Worm (Caenorhabditis elegans) whole organism, midembryonic: Measurements from ENCODE around the gene T14G12.11.

ENCODE experiments used
- T22C8.4 ChIP-seq: fragments of 200-800 bp; sonication (Bioruptor generic); IDR thresholded peaks from 2 replicates; pipeline ENCODE4 v1.3.6; 2022; ENCODE audit warnings: missing genetic modification characterization, missing compliant biosample characterization
- cog-1 ChIP-seq: sonication (generic microtip); optimal IDR thresholded peaks from 2 replicates; lab custom pipeline; 2016; ENCODE audit warnings: missing genetic modification characterization, missing compliant biosample characterization
- flt-1 ChIP-seq: fragments of 200-800 bp; sonication (Bioruptor generic); IDR thresholded peaks from 2 replicates; pipeline ENCODE4 v1.3.6; 2022; ENCODE audit warnings: missing genetic modification characterization, missing compliant biosample characterization
- klf-2 ChIP-seq: fragments of 200-800 bp; sonication (Bioruptor generic); conservative IDR thresholded peaks from 2 replicates; pipeline ENCODE4 v1.3.6; 2022; ENCODE audit warnings: missing genetic modification reagents, missing genetic modification characterization, missing compliant biosample characterization
- med-1 ChIP-seq: sonication (generic microtip); optimal IDR thresholded peaks from 2 replicates; lab custom pipeline; 2017; ENCODE audit warnings: missing genetic modification characterization, mild to moderate bottlenecking, missing compliant biosample characterization, antibody characterized with exemption, missing genetic modification reagents; ENCODE audit not compliant: insufficient read depth
- ref-1 ChIP-seq: fragments of 200-800 bp; sonication (Bioruptor generic); conservative IDR thresholded peaks from 2 replicates; pipeline ENCODE4 v1.3.6; 2022; ENCODE audit warnings: missing genetic modification reagents, missing genetic modification characterization, missing compliant biosample characterization
- tab-1 ChIP-seq: fragments of 200-800 bp; sonication (Bioruptor generic); IDR thresholded peaks from 2 replicates; pipeline ENCODE4 v1.3.6; 2022; ENCODE audit warnings: missing genetic modification characterization, missing compliant biosample characterization
- ztf-23 ChIP-seq: fragments of 200-800 bp; sonication (Bioruptor generic); IDR thresholded peaks from 2 replicates; pipeline ENCODE4 v1.3.6; 2022; ENCODE audit warnings: missing genetic modification reagents, missing genetic modification characterization, missing compliant biosample characterization
- ztf-29 ChIP-seq: fragments of 200-800 bp; sonication (Bioruptor generic); IDR thresholded peaks from 2 replicates; pipeline ENCODE4 v1.3.6; 2022; ENCODE audit warnings: missing genetic modification reagents, missing genetic modification characterization, missing compliant biosample characterization

Gene T14G12.11

DNA sequence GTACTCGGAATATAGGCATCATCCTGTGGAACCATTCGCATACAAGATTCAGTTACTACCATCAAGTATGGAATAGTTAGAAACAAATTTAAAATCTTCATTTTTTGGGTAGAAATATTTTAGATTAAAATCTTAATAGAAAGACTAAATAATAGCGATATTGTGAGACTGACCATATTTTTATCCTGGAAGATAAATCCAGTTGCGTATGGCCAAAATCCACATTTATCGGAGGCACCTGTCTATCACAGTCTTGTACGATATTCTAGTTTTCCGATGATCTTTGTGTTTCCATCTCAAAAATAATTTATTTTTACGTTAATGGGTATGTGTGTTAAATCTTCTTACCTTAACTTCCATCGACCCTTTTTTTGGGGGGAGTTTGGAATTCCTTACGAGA is 1.9 kb upstream of the T14G12.11 start, which contains the start of gene F47B7.3:
TSS of gene F47B7.3 (minus strand) at position 101 of the 400 bp plus-strand sequence.
- TF ChIP-seq cog-1 (no peak), med-1 (GFP tag; lab: Kevin White, UChicago) (no peak), ztf-29 (GFP tag; lab: Robert Waterston, UW) (no peak), T22C8.4 (no peak), ztf-23 (GFP tag; lab: Robert Waterston, UW) (no peak), tab-1 (GFP tag; lab: Robert Waterston, UW) (no peak), klf-2 (no peak)

DNA sequence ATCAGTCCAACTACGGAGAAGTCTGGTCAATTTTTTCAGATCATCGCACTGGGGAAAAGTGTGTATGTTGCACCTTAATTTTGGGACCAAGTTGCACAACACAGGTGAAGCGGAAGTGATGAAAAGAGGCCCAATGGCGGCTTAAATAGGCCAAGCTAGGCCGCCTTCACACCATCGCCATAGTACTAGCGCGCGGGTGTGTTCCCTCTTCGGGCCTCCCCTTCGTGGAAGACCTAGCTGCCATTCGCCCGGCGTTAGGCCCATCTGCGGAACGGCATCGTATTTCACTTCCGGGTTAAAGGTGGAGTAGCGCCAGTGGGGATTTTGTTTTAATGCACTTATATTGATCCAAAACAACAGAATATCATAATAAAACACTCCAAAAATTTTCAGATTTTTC is 2.5 kb downstream of the T14G12.11 start:
- TF ChIP-seq T22C8.4, result no peak
- TF ChIP-seq med-1 (GFP tag; lab: Kevin White, UChicago), result no peak
- TF ChIP-seq tab-1 (GFP tag; lab: Robert Waterston, UW), result 0 out of 2 replicates have a peak, but pooled peaks have one; percentile 44

DNA sequence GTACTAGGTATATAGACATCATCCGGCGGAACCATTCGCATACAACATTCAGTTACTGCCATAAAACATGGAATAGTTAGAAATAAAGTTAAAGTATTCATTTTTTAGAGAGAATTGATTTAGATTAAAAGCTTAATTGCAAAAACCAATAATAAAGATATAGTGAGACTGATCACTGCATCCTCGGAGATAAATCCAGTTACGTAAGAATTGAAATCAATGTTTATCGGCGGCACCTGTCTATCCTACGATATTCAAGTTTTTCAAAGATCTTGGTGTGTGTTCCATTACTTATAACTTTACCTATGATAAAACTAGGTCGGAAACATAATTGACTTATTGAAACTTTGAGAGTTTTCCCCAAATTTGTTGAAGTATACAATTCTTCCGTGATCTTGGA is 3.0 kb downstream of the T14G12.11 start, which contains the start of gene T14G12.6:
TSS of gene T14G12.6 (minus strand) at position 101 of the 400 bp plus-strand sequence.
- TF ChIP-seq ref-1 (GFP tag; lab: Robert Waterston, UW) (no peak), flt-1 (GFP tag; lab: Robert Waterston, UW) (no peak), ztf-29 (GFP tag; lab: Robert Waterston, UW) (no peak), med-1 (GFP tag; lab: Kevin White, UChicago) (no peak), ztf-23 (GFP tag; lab: Robert Waterston, UW) (no peak), T22C8.4 (no peak), cog-1 (no peak), klf-2 (no peak), tab-1 (GFP tag; lab: Robert Waterston, UW) (no peak)

DNA sequence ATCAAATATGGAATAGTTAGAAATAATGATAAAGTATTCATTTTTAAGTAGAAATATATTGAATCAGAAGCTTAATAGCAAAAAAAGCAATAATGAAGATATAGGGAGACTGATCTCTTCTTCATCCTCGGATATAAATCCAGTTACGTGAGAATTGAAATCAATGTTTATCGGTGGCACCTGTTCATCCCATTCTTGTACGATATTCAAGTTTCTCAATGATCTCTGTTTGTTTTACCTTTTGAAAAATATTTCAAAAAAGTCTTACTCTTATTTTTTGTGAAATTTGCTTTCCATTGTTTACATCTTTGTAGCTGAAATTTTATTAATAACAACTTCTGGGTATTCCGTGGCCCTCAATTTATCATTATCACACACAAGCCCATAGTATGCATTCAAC is 3.9 kb downstream of the T14G12.11 start, which contains the start of gene T14G12.12:
TSS of gene T14G12.12 (minus strand) at position 101 of the 400 bp plus-strand sequence.
- TF ChIP-seq T22C8.4 (no peak), tab-1 (GFP tag; lab: Robert Waterston, UW) (no peak), klf-2 (no peak), ref-1 (GFP tag; lab: Robert Waterston, UW) (no peak), cog-1 (no peak), flt-1 (GFP tag; lab: Robert Waterston, UW) (no peak), med-1 (GFP tag; lab: Kevin White, UChicago) (no peak), ztf-29 (GFP tag; lab: Robert Waterston, UW) (no peak), ztf-23 (GFP tag; lab: Robert Waterston, UW) (no peak)

DNA sequence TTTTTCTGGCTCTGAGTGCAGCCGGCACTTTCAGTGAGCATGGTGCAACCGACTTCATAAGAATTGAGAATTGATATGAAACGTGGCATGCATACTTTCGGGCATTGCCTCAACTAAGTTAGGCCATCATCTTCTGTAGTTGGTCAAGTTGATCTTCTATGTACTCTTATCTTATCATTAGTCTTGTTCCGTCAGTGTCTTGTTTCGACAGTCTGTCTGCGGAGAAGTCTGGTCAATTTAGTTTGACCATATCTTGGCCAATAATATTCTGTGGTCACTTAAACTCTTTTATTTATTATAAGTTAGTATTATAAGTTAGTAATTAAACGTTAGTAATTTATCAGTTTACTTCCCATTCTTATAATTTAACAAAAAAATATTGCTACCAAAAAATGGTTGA is 6.1 kb downstream of the T14G12.11 start:
- TF ChIP-seq tab-1 (GFP tag; lab: Robert Waterston, UW) (no peak), ref-1 (GFP tag; lab: Robert Waterston, UW) (no peak), T22C8.4 (no peak), cog-1 (no peak), ztf-23 (GFP tag; lab: Robert Waterston, UW) (no peak), flt-1 (GFP tag; lab: Robert Waterston, UW) (no peak), klf-2 (no peak), med-1 (GFP tag; lab: Kevin White, UChicago) (no peak), ztf-29 (GFP tag; lab: Robert Waterston, UW) (no peak)

DNA sequence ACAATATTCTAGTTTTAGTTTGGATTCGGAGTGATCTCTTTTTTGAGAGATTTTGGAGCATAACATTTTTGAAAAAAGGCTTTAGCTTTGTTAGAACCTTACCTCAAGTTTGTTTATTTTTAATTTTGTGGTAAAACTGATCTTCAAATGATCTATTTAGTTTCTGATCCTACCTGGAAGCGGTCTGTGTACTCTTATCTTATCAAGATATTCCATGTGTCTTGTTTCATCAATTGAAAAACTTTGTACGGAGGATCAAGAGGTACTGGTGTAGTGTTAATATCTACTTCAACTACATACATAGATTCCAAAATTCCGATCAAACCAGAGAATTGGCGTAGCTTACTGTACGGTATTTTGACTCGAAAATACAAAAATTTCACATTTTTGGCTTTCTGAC is 6.6 kb downstream of the T14G12.11 start:
- TF ChIP-seq T22C8.4 (no peak), tab-1 (GFP tag; lab: Robert Waterston, UW) (no peak), klf-2 (no peak), flt-1 (GFP tag; lab: Robert Waterston, UW) (no peak), cog-1 (no peak), ztf-23 (GFP tag; lab: Robert Waterston, UW) (no peak), ztf-29 (GFP tag; lab: Robert Waterston, UW) (no peak), med-1 (GFP tag; lab: Kevin White, UChicago) (no peak), ref-1 (GFP tag; lab: Robert Waterston, UW) (no peak)

DNA sequence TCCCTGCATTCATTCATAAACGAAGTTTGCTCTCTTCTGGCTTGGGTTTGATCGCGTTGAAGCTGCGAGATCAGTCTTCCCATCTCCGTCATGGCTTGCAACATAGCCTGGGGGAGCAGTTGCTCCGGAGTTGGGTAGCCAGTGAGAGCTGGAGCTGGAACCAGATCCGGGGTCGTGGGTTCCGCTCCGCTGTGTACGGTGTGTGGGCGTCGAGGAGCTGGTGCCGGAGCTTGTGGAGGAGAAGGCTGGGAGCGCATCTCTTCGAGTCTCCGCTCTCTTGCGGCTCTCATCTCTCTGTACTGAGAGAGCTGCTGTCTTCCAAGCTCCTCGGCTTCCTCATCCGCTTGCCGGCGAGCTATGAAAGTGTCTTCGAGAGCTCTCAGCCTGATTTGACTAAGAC is 9.9 kb downstream of the T14G12.11 start:
- TF ChIP-seq T22C8.4 (no peak), cog-1 (no peak), ref-1 (GFP tag; lab: Robert Waterston, UW) (no peak), flt-1 (GFP tag; lab: Robert Waterston, UW) (no peak), tab-1 (GFP tag; lab: Robert Waterston, UW) (0 out of 2 replicates have a peak, but pooled peaks have one; percentile 11)

DNA sequence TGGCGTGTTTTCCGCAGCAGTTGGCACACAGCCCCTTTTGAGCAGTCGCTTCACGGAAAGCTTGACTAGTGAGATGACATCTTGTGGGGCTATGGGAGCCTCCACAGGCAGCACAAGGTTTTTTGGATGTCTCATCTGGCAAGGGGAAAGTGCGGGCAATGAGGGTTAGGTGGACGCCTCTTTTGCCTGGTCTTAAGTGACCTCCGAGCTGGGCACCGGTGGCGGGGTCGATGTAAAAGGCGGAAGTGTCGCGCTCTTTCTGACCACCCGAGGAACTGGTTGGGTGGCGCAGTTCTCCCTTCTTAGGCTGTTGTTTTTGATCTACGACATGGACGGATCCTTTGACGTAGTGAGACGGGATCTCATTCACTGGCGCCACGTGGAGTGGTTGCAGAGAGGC is 11.0 kb downstream of the T14G12.11 start:
- no peak for TF ChIP-seq tab-1 (GFP tag; lab: Robert Waterston, UW)
- TF ChIP-seq flt-1 (GFP tag; lab: Robert Waterston, UW), result no peak
- TF ChIP-seq cog-1, result no peak
- no peak for TF ChIP-seq T22C8.4
- TF ChIP-seq ztf-29 (GFP tag; lab: Robert Waterston, UW), result no peak
- TF ChIP-seq klf-2, result no peak
- no peak for TF ChIP-seq ref-1 (GFP tag; lab: Robert Waterston, UW)
- no peak for TF ChIP-seq ztf-23 (GFP tag; lab: Robert Waterston, UW)
- no peak for TF ChIP-seq med-1 (GFP tag; lab: Kevin White, UChicago)

DNA sequence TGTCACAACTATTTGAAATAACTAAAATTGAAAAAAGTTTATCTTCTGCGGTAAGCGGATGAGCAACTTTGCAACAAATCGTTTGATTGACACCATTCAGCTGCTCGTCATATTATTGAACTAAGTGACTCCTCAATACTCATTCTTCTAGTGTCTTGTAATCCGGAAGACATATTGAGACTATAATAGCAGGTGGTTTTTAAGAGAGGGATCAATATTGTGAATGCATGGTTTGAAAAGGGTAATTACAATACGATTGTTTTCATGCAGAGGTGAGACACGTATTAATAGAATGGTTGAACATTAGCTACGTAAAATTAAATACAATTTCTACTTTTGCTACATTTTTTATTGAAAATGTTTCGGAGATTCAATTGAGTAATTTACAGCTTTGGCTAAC is 19.2 kb downstream of the T14G12.11 start:
- no peak for TF ChIP-seq cog-1
- no peak for TF ChIP-seq ztf-23 (GFP tag; lab: Robert Waterston, UW)
- TF ChIP-seq flt-1 (GFP tag; lab: Robert Waterston, UW), result no peak
- no peak for TF ChIP-seq T22C8.4

DNA sequence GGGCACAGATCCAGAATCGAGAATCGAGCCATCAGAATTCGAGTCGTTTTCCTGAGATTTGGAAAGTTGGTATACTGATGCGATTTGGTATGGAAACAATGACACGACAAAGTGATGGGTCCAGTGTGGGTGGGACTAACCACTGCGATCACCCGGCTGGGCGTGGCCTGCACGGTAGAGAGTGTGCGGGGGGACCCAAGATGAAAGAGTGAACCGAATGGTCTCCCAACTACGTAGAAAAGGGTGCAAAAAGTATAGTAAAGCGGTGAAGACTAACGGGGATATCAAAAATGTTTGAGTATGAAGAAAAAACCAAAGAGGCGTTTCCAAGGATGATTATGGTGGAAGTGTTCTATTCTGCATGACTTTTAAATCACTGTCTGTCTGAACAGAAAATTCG is 20.1 kb downstream of the T14G12.11 start, which contains the start of gene fkh-2:
TSS of gene fkh-2 (minus strand) at position 101 of the 400 bp plus-strand sequence.
- TF ChIP-seq ref-1 (GFP tag; lab: Robert Waterston, UW) (no peak), tab-1 (GFP tag; lab: Robert Waterston, UW) (no peak)
